Worm (Caenorhabditis elegans) whole organism, L3 larva: ENCODE data around the gene H10D18.5.

ENCODE experiments used
- aly-2 ChIP-seq: fragments of 150-350 bp; optimal IDR thresholded peaks from 2 replicates; lab custom pipeline; 2014; ENCODE audit warnings: missing biosample characterization, missing genetic modification characterization
- ceh-28 ChIP-seq: fragments of 150-350 bp; optimal IDR thresholded peaks from 2 replicates; lab custom pipeline; 2014; ENCODE audit warnings: missing biosample characterization, missing genetic modification reagents, missing genetic modification characterization
- ceh-82 ChIP-seq: fragments of 150-350 bp; optimal IDR thresholded peaks from 2 replicates; lab custom pipeline; 2014; ENCODE audit warnings: missing biosample characterization, missing genetic modification characterization
- ceh-9 ChIP-seq: sonication (generic microtip); optimal IDR thresholded peaks from 2 replicates; lab custom pipeline; 2018; ENCODE audit warnings: missing biosample characterization, missing genetic modification characterization
- fkh-2 ChIP-seq: fragments of 150-350 bp; optimal IDR thresholded peaks from 2 replicates; lab custom pipeline; 2014; ENCODE audit warnings: missing biosample characterization, missing genetic modification reagents, missing genetic modification characterization
- mdl-1 ChIP-seq: fragments of 150-350 bp; optimal IDR thresholded peaks from 2 replicates; lab custom pipeline; 2014; ENCODE audit warnings: missing biosample characterization, missing genetic modification characterization
- nhr-11 ChIP-seq: fragments of 150-350 bp; optimal IDR thresholded peaks from 2 replicates; lab custom pipeline; 2014; ENCODE audit warnings: missing biosample characterization, missing genetic modification characterization
- nhr-12 ChIP-seq: fragments of 150-350 bp; optimal IDR thresholded peaks from 2 replicates; lab custom pipeline; 2014; ENCODE audit warnings: missing biosample characterization, missing genetic modification characterization
- pha-4 ChIP-seq: fragments of 150-350 bp; optimal IDR thresholded peaks from 2 replicates; lab custom pipeline; 2014; ENCODE audit warnings: missing biosample characterization, missing genetic modification reagents, missing genetic modification characterization
- tbx-2 ChIP-seq: sonication (generic microtip); optimal IDR thresholded peaks from 2 replicates; lab custom pipeline; 2016; ENCODE audit warnings: mild to moderate bottlenecking, missing genetic modification characterization, missing compliant biosample characterization
- unc-39 ChIP-seq: sonication (generic microtip); optimal IDR thresholded peaks from 4 replicates; lab custom pipeline; 2017; ENCODE audit warnings: missing biosample characterization, missing genetic modification characterization
- unc-62 ChIP-seq: fragments of 150-350 bp; sonication (generic microtip); optimal IDR thresholded peaks from 4 replicates; lab custom pipeline; 2014; ENCODE audit warnings: missing biosample characterization, missing genetic modification reagents, missing genetic modification characterization

DNA sequence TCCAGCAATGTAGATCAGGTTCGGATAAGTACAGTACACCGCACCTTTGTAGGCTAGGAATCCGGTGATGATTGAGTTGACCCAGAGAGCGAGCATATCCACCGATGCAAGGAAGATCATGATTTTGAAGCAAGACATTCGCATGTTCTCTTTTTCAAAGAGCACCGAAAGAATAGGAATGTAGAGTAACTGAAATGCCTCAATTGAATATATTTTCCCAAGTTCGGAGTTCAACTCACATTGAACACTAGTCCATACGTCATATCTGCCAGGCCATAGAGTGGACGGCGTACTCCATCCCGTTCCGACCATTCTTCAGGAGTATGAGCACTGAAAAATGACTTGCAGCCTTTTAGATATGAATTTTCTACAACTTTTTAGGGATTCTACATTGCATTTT is 31.8 kb downstream of the H10D18.5 start:
- TF ChIP-seq aly-2 (tag; lab: Kevin White, UChicago) = no peak
- no peak for TF ChIP-seq tbx-2 (tag; lab: Kevin White, UChicago)
- TF ChIP-seq ceh-28 (tag; lab: Kevin White, UChicago) = no peak
- TF ChIP-seq ceh-9 = no peak
- no peak for TF ChIP-seq unc-62
- no peak for TF ChIP-seq fkh-2
- TF ChIP-seq mdl-1 (tag; lab: Kevin White, UChicago) = no peak
- no peak for TF ChIP-seq unc-39 (tag; lab: Kevin White, UChicago)
- no peak for TF ChIP-seq ceh-82 (tag; lab: Kevin White, UChicago)
- TF ChIP-seq nhr-11 (tag; lab: Kevin White, UChicago) = no peak
- TF ChIP-seq nhr-12 (tag; lab: Kevin White, UChicago) = no peak
- TF ChIP-seq pha-4 (tag; lab: Kevin White, UChicago) = no peak
